Fruit fly (Drosophila melanogaster): Measurements from ENCODE around the gene Lip4.

Lip4 gene

DNA sequence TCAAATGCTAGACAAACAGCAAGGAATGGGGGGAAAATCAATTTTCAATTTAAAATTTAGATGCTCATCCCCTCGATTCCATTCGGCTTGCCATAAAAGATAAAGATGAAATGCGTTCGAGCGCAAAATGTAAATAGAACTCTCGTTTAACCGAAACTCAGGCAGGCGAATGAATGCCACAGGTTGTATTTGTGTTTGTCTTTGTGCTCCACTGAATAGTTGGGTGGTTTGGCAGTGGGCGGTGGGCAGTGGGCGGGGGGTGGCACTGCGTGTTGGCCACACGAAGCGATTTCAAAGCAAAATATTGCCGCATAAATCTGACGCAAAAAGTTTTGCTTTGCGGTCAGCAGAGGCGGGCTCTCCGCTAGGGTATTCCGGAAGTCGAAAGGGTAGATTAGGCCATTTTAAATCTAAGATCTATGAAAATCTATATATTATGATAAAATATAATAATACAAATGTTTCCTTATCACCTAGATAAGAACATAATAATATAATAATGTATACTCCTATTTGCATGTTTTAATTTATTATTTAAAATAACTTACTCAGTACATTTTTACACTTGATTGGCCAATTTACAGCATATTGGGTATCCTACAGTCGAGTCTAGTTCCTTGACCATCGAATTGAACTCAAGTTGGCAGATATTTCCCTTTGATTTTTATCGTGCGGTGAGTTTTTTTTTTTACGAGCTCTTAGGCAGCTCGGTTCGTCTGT is 5.0 kb upstream of the Lip4 start (continued):
- no peak for TF ChIP-seq Dll (GFP tag; IDR thresholded peaks at IDR 0.05; ENCODE audit: partially characterized antibody)
- TF ChIP-seq CG11398 (GFP tag; optimal IDR thresholded peaks at IDR 0.05) = no peak
- no peak for TF ChIP-seq CG7963 (GFP tag; IDR thresholded peaks at IDR 0.05; ENCODE audit: partially characterized antibody)
- TF ChIP-seq gcm2 (GFP tag; optimal IDR thresholded peaks at IDR 0.05) = no peak
- no peak for TF ChIP-seq pros (GFP tag; optimal IDR thresholded peaks at IDR 0.05)
- TF ChIP-seq CG33557 (GFP tag; optimal IDR thresholded peaks at IDR 0.05) = no peak
- no peak for TF ChIP-seq CG7987 (GFP tag; optimal IDR thresholded peaks at IDR 0.05)
- no peak for TF ChIP-seq sna (GFP tag; IDR thresholded peaks at IDR 0.05; ENCODE audit: partially characterized antibody)
- TF ChIP-seq CG7745 (tag; optimal IDR thresholded peaks at IDR 0.05) = no peak
- no peak for TF ChIP-seq NC2α (GFP tag; optimal IDR thresholded peaks at IDR 0.05)
- TF ChIP-seq CG17568 (GFP tag; optimal IDR thresholded peaks at IDR 0.05) = no peak
- TF ChIP-seq fd96Cb (tag; optimal IDR thresholded peaks at IDR 0.05) = peak; percentile 57
- peak; percentile 43; the same call in 1 of the 2 replicates for TF ChIP-seq stc (GFP tag; IDR thresholded peaks at IDR 0.05)
- no peak for TF ChIP-seq CG1603 (tag; optimal IDR thresholded peaks at IDR 0.05)
- no peak for TF ChIP-seq tup (GFP tag; optimal IDR thresholded peaks at IDR 0.05)
- TF ChIP-seq Scr (GFP tag; IDR thresholded peaks at IDR 0.05; ENCODE audit: partially characterized antibody) = no peak
- TF ChIP-seq Hmx (GFP tag; optimal IDR thresholded peaks at IDR 0.05) = no peak
- TF ChIP-seq B-H2 (GFP tag; optimal IDR thresholded peaks at IDR 0.05) = no peak
- no peak for TF ChIP-seq Usf (GFP tag; optimal IDR thresholded peaks at IDR 0.05)
- no peak for TF ChIP-seq fd102C (GFP tag; optimal IDR thresholded peaks at IDR 0.05)
- peak; percentile 76 for TF ChIP-seq CG13424 (tag; optimal IDR thresholded peaks at IDR 0.05)
- TF ChIP-seq CG12942 (GFP tag; optimal IDR thresholded peaks at IDR 0.05) = peak; percentile 17
- TF ChIP-seq CG8281 (tag; optimal IDR thresholded peaks at IDR 0.05) = peak; percentile 11
- peak; percentile 66 for TF ChIP-seq cwo (GFP tag; optimal IDR thresholded peaks at IDR 0.05)
- no peak for TF ChIP-seq mld (GFP tag; IDR thresholded peaks at IDR 0.05; ENCODE audit: partially characterized antibody)
- no peak for TF ChIP-seq CG1024 (GFP tag; IDR thresholded peaks at IDR 0.05)
- no peak for TF ChIP-seq bigmax (GFP tag; optimal IDR thresholded peaks at IDR 0.05)
- no peak for TF ChIP-seq pfk (GFP tag; optimal IDR thresholded peaks at IDR 0.05)
- TF ChIP-seq Lim3 (GFP tag; IDR thresholded peaks at IDR 0.05) = no peak
- TF ChIP-seq abd-A (tag; optimal IDR thresholded peaks at IDR 0.05) = peak; percentile 62
- TF ChIP-seq dan (GFP tag; IDR thresholded peaks at IDR 0.05) = no peak
- TF ChIP-seq CG4282 (GFP tag; optimal IDR thresholded peaks at IDR 0.05) = no peak
- no peak for TF ChIP-seq chm (GFP tag; IDR thresholded peaks at IDR 0.05)
- peak; percentile 35; the same call in 1 of the 3 replicates for TF ChIP-seq Aef1 (GFP tag; IDR thresholded peaks at IDR 0.05)
- no peak for TF ChIP-seq CG7786 (GFP tag; optimal IDR thresholded peaks at IDR 0.05)
- peak; percentile 3 for TF ChIP-seq CG6683 (GFP tag; optimal IDR thresholded peaks at IDR 0.05)
- no peak for TF ChIP-seq Fer2 (tag; optimal IDR thresholded peaks at IDR 0.05)
- TF ChIP-seq CG9797 (GFP tag; optimal IDR thresholded peaks at IDR 0.05) = no peak
- TF ChIP-seq CG1792 (GFP tag; optimal IDR thresholded peaks at IDR 0.05) = no peak
- peak; percentile 33 for TF ChIP-seq sqz (GFP tag; optimal IDR thresholded peaks at IDR 0.05)
- TF ChIP-seq CG30020 (tag; optimal IDR thresholded peaks at IDR 0.05) = no peak
- TF ChIP-seq kah (GFP tag; optimal IDR thresholded peaks at IDR 0.05) = no peak
- TF ChIP-seq lov (optimal IDR thresholded peaks at IDR 0.05) = no peak
- no peak for TF ChIP-seq lov (GFP tag; IDR thresholded peaks at IDR 0.05)
- peak; percentile 67 for TF ChIP-seq Hr3 (GFP tag; optimal IDR thresholded peaks at IDR 0.05)
- TF ChIP-seq CG10366 (GFP tag; IDR thresholded peaks at IDR 0.05) = peak; percentile 61
- peak; percentile 74 for TF ChIP-seq dmrt99B (tag; optimal IDR thresholded peaks at IDR 0.05)
- TF ChIP-seq H15 (GFP tag; IDR thresholded peaks at IDR 0.05) = 0 out of 3 replicates have a peak, but pooled peaks have one; percentile 33
- peak; percentile 68 for TF ChIP-seq Sox100B (GFP tag; optimal IDR thresholded peaks at IDR 0.05)
